Fruit fly (Drosophila melanogaster): ENCODE measurements around the gene Gbeta5.

dm6 chrX:8107936-8108335 lies 44.1 kb downstream of the Gbeta5 start:
- TF ChIP-seq Myc (optimal IDR thresholded peaks at IDR 0.05) (no peak), psq (optimal IDR thresholded peaks at IDR 0.05) (no peak), ttk (optimal IDR thresholded peaks at IDR 0.05) (no peak), insv (optimal IDR thresholded peaks at IDR 0.05) (no peak)

Measured in Kc167 (cell line).